In genomic region chrIII:793595-793994, ce11 we compare ENCODE assay signal across 4 worm cellular contexts.
TF ChIP-seq lines count a peak whose summit lies in the region.

TSS of gene snt-2 (minus strand) at chrIII:793733.

TF ChIP-seq in whole organism, L2 larva, 48 proteins besides CTCF, POLR2A, EP300 and RAD21 (continues in another document):
- TF ChIP-seq ZK546.5 (tag; optimal IDR thresholded peaks at IDR 0.05; lab: Kevin White, UChicago) = peak; percentile 36
- TF ChIP-seq R02D3.7 (tag; optimal IDR thresholded peaks at IDR 0.05; lab: Kevin White, UChicago) = no peak
- no peak for TF ChIP-seq ztf-1 (GFP tag; conservative IDR thresholded peaks at IDR 0.05; lab: Robert Waterston, UW)
- TF ChIP-seq nhr-77 (tag; optimal IDR thresholded peaks at IDR 0.05; lab: Kevin White, UChicago) = no peak
- peak; percentile 71 for TF ChIP-seq nhr-129 (tag; optimal IDR thresholded peaks at IDR 0.05; lab: Kevin White, UChicago)
- TF ChIP-seq lin-39 (tag; optimal IDR thresholded peaks at IDR 0.05; lab: Kevin White, UChicago) = no peak
- no peak for TF ChIP-seq mbf-1 (tag; optimal IDR thresholded peaks at IDR 0.05; lab: Kevin White, UChicago)
- peak; percentile 45 for TF ChIP-seq F13H6.1 (tag; optimal IDR thresholded peaks at IDR 0.05; lab: Kevin White, UChicago)
- TF ChIP-seq nhr-23 (tag; optimal IDR thresholded peaks at IDR 0.05; lab: Kevin White, UChicago) = no peak
- no peak for TF ChIP-seq skn-1 (tag; optimal IDR thresholded peaks at IDR 0.05; lab: Kevin White, UChicago)
- no peak for TF ChIP-seq egl-27 (tag; optimal IDR thresholded peaks at IDR 0.05; lab: Kevin White, UChicago)
- no peak for TF ChIP-seq ceh-82 (tag; optimal IDR thresholded peaks at IDR 0.05; lab: Kevin White, UChicago)
- TF ChIP-seq aly-2 (tag; optimal IDR thresholded peaks at IDR 0.05; lab: Kevin White, UChicago) = no peak
- no peak for TF ChIP-seq zag-1 (tag; optimal IDR thresholded peaks at IDR 0.05; lab: Kevin White, UChicago)
- TF ChIP-seq sma-3 (GFP tag; optimal IDR thresholded peaks at IDR 0.05; lab: Kevin White, UChicago) = peak; percentile 61
- no peak for TF ChIP-seq dmd-4 (tag; optimal IDR thresholded peaks at IDR 0.05; lab: Kevin White, UChicago)
- peak; percentile 4 for TF ChIP-seq mab-5 (tag; optimal IDR thresholded peaks at IDR 0.05; lab: Kevin White, UChicago)
- peak; percentile 97 to 99 for TF ChIP-seq lsy-2 (tag; optimal IDR thresholded peaks at IDR 0.05; lab: Kevin White, UChicago)
- peak; percentile 21 for TF ChIP-seq ceh-16 (tag; optimal IDR thresholded peaks at IDR 0.05; lab: Kevin White, UChicago)
- peak; percentile 72 for TF ChIP-seq C34F6.9 (tag; optimal IDR thresholded peaks at IDR 0.05; lab: Kevin White, UChicago)
- TF ChIP-seq blmp-1 (tag; optimal IDR thresholded peaks at IDR 0.05; lab: Kevin White, UChicago; ENCODE audit: insufficient read depth) = no peak
- TF ChIP-seq nhr-21 (tag; optimal IDR thresholded peaks at IDR 0.05; lab: Kevin White, UChicago) = peak; percentile 56
- peak; percentile 36 for TF ChIP-seq Y55F3AM.14 (GFP tag; optimal IDR thresholded peaks at IDR 0.05; lab: Kevin White, UChicago)
- no peak for TF ChIP-seq ztf-4 (tag; optimal IDR thresholded peaks at IDR 0.05; lab: Kevin White, UChicago)

TF ChIP-seq in whole organism, L4 larva, 104 proteins besides CTCF, POLR2A, EP300 and RAD21 (continues in another document):
- 0 out of 2 replicates have a peak, but pooled peaks have one; percentile 20 for TF ChIP-seq egl-43 (GFP tag; IDR thresholded peaks at IDR 0.05; lab: Robert Waterston, UW)
- no peak for TF ChIP-seq unc-62 (GFP tag; optimal IDR thresholded peaks at IDR 0.05 in 1 of 2; lab: Kevin White, UChicago)
- no peak for TF ChIP-seq unc-62 (tag; optimal IDR thresholded peaks at IDR 0.05; lab: Kevin White, UChicago)
- TF ChIP-seq ctbp-1 (GFP tag; IDR thresholded peaks at IDR 0.05; lab: Robert Waterston, UW) = no peak
- TF ChIP-seq aly-2 (tag; optimal IDR thresholded peaks at IDR 0.05; lab: Kevin White, UChicago) = no peak
- peak; percentile 59 for TF ChIP-seq unc-130 (GFP tag; optimal IDR thresholded peaks at IDR 0.05; lab: Kevin White, UChicago)
- no peak for TF ChIP-seq mxl-2 (GFP tag; conservative IDR thresholded peaks at IDR 0.05; lab: Robert Waterston, UW)
- TF ChIP-seq hif-1 (tag; optimal IDR thresholded peaks at IDR 0.05; lab: Kevin White, UChicago) = peak in 1 of 2 experiments; percentile 61
- peak; percentile 72 for TF ChIP-seq dve-1 (tag; optimal IDR thresholded peaks at IDR 0.05; lab: Kevin White, UChicago; ENCODE audit: insufficient read depth)
- peak; percentile 99 for TF ChIP-seq aha-1 (tag; lab: Kevin White, UChicago)
- no peak for TF ChIP-seq pha-4 (GFP tag; IDR thresholded peaks at IDR 0.05; lab: Robert Waterston, UW)
- TF ChIP-seq pha-4 (tag; optimal IDR thresholded peaks at IDR 0.05; lab: Kevin White, UChicago) = no peak
- TF ChIP-seq zag-1 (tag; optimal IDR thresholded peaks at IDR 0.05; lab: Kevin White, UChicago) = no peak
- no peak for TF ChIP-seq ceh-82 (tag; optimal IDR thresholded peaks at IDR 0.05; lab: Kevin White, UChicago)
- no peak for TF ChIP-seq R02D3.7 (tag; optimal IDR thresholded peaks at IDR 0.05; lab: Kevin White, UChicago)
- TF ChIP-seq madf-9 (GFP tag; conservative IDR thresholded peaks at IDR 0.05; lab: Robert Waterston, UW) = no peak
- no peak for TF ChIP-seq tag-97 (GFP tag; IDR thresholded peaks at IDR 0.05; lab: Robert Waterston, UW)
- TF ChIP-seq jun-1 (tag; optimal IDR thresholded peaks at IDR 0.05; lab: Kevin White, UChicago) = no peak
- TF ChIP-seq snpc-4 (tag; optimal IDR thresholded peaks at IDR 0.05; lab: Kevin White, UChicago) = no peak
- TF ChIP-seq dpl-1 (GFP tag; optimal IDR thresholded peaks at IDR 0.05; lab: Kevin White, UChicago) = peak; percentile 81
- TF ChIP-seq lsy-2 (tag; optimal IDR thresholded peaks at IDR 0.05; lab: Kevin White, UChicago) = peak; percentile 94 to 99
- no peak for TF ChIP-seq zfp-3 (GFP tag; conservative IDR thresholded peaks at IDR 0.05; lab: Robert Waterston, UW)
- TF ChIP-seq dmd-8 (GFP tag; IDR thresholded peaks at IDR 0.05; lab: Robert Waterston, UW) = no peak
- TF ChIP-seq T26A8.4 (GFP tag; IDR thresholded peaks at IDR 0.05; lab: Robert Waterston, UW) = peak; percentile 58

TF ChIP-seq in whole organism, late embryonic, 69 proteins besides CTCF, POLR2A, EP300 and RAD21 (continues in another document):
- TF ChIP-seq tbx-7 (tag; optimal IDR thresholded peaks at IDR 0.05; lab: Kevin White, UChicago) (no peak), pros-1 (tag; optimal IDR thresholded peaks at IDR 0.05; lab: Kevin White, UChicago) (peak; percentile 8), ceh-30 (tag; optimal IDR thresholded peaks at IDR 0.05; lab: Kevin White, UChicago) (no peak), madf-2 (tag; optimal IDR thresholded peaks at IDR 0.05; lab: Kevin White, UChicago) (no peak), ama-1 (optimal IDR thresholded peaks at IDR 0.05; lab: Kevin White, UChicago) (no peak), che-1 (tag; optimal IDR thresholded peaks at IDR 0.05; lab: Kevin White, UChicago) (no peak), K09A11.1 (tag; optimal IDR thresholded peaks at IDR 0.05; lab: Kevin White, UChicago; ENCODE audit: insufficient read depth) (no peak), hlh-13 (GFP tag; optimal IDR thresholded peaks at IDR 0.05; lab: Kevin White, UChicago) (no peak), sox-4 (tag; optimal IDR thresholded peaks at IDR 0.05; lab: Kevin White, UChicago) (no peak), dmd-4 (tag; optimal IDR thresholded peaks at IDR 0.05; lab: Kevin White, UChicago; ENCODE audit: borderline replicate concordance) (no peak), pqm-1 (tag; optimal IDR thresholded peaks at IDR 0.05; lab: Kevin White, UChicago) (no peak), nfya-1 (tag; optimal IDR thresholded peaks at IDR 0.05; lab: Kevin White, UChicago) (peak; percentile 87), eyg-1 (tag; optimal IDR thresholded peaks at IDR 0.05; lab: Kevin White, UChicago) (no peak), ceh-14 (tag; optimal IDR thresholded peaks at IDR 0.05; lab: Kevin White, UChicago) (no peak), hlh-15 (tag; optimal IDR thresholded peaks at IDR 0.05; lab: Kevin White, UChicago) (no peak), ets-4 (tag; optimal IDR thresholded peaks at IDR 0.05; lab: Kevin White, UChicago) (no peak), pha-2 (tag; optimal IDR thresholded peaks at IDR 0.05; lab: Kevin White, UChicago) (no peak), ceh-18 (tag; optimal IDR thresholded peaks at IDR 0.05; lab: Kevin White, UChicago) (peak; percentile 17), ceh-2 (tag; optimal IDR thresholded peaks at IDR 0.05; lab: Kevin White, UChicago) (peak; percentile 17), lin-11 (tag; optimal IDR thresholded peaks at IDR 0.05; lab: Kevin White, UChicago) (no peak), fkh-6 (tag; optimal IDR thresholded peaks at IDR 0.05; lab: Kevin White, UChicago) (no peak), ceh-45 (GFP tag; IDR thresholded peaks at IDR 0.05; lab: Robert Waterston, UW) (no peak), K02D7.2 (tag; optimal IDR thresholded peaks at IDR 0.05; lab: Kevin White, UChicago) (no peak), T23F11.4 (GFP tag; optimal IDR thresholded peaks at IDR 0.05; lab: Kevin White, UChicago) (no peak), ceh-31 (tag; optimal IDR thresholded peaks at IDR 0.05; lab: Kevin White, UChicago) (peak; percentile 59), zip-5 (tag; optimal IDR thresholded peaks at IDR 0.05; lab: Kevin White, UChicago) (no peak), hlh-30 (tag; optimal IDR thresholded peaks at IDR 0.05; lab: Kevin White, UChicago; ENCODE audit: insufficient read depth) (peak; percentile 65)

TF ChIP-seq in whole organism, mixed stage, embryonic, 35 proteins besides CTCF, POLR2A, EP300 and RAD21:
- TF ChIP-seq lsy-2 (tag; optimal IDR thresholded peaks at IDR 0.05; lab: Kevin White, UChicago) = peak; percentile 97
- TF ChIP-seq cnd-1 (tag; optimal IDR thresholded peaks at IDR 0.05; lab: Kevin White, UChicago) = no peak
- TF ChIP-seq ztf-11 (tag; optimal IDR thresholded peaks at IDR 0.05; lab: Kevin White, UChicago) = no peak
- peak; percentile 24 for TF ChIP-seq ceh-39 (tag; optimal IDR thresholded peaks at IDR 0.05; lab: Kevin White, UChicago)
- TF ChIP-seq elt-1 (tag; optimal IDR thresholded peaks at IDR 0.05; lab: Kevin White, UChicago; ENCODE audit: borderline replicate concordance, insufficient read depth) = no peak
- TF ChIP-seq zip-8 (tag; optimal IDR thresholded peaks at IDR 0.05; lab: Kevin White, UChicago) = no peak
- TF ChIP-seq lin-13 (tag; optimal IDR thresholded peaks at IDR 0.05; lab: Kevin White, UChicago) = peak; percentile 60
- TF ChIP-seq hlh-1 (tag; optimal IDR thresholded peaks at IDR 0.05; lab: Kevin White, UChicago) = peak; percentile 42
- no peak for TF ChIP-seq nhr-2 (tag; optimal IDR thresholded peaks at IDR 0.05; lab: Kevin White, UChicago)
- TF ChIP-seq nhr-28 (tag; optimal IDR thresholded peaks at IDR 0.05; lab: Kevin White, UChicago) = no peak
- no peak for TF ChIP-seq sem-2 (GFP tag; optimal IDR thresholded peaks at IDR 0.05; lab: Kevin White, UChicago)
- TF ChIP-seq snpc-4 (tag; optimal IDR thresholded peaks at IDR 0.05; lab: Kevin White, UChicago) = no peak
- TF ChIP-seq nhr-12 (tag; optimal IDR thresholded peaks at IDR 0.05; lab: Kevin White, UChicago) = no peak
- no peak for TF ChIP-seq ham-2 (GFP tag; optimal IDR thresholded peaks at IDR 0.05; lab: Kevin White, UChicago)
- TF ChIP-seq pha-4 (tag; optimal IDR thresholded peaks at IDR 0.05; lab: Kevin White, UChicago) = peak; percentile 60
- TF ChIP-seq mep-1 (tag; optimal IDR thresholded peaks at IDR 0.05; lab: Kevin White, UChicago) = peak; percentile 71
- TF ChIP-seq ces-1 (GFP tag; optimal IDR thresholded peaks at IDR 0.05; lab: Kevin White, UChicago) = peak; percentile 27
- TF ChIP-seq nhr-237 (tag; optimal IDR thresholded peaks at IDR 0.05; lab: Kevin White, UChicago) = peak; percentile 60
- TF ChIP-seq nhr-76 (tag; optimal IDR thresholded peaks at IDR 0.05; lab: Kevin White, UChicago) = no peak
